Worm (Caenorhabditis elegans): ENCODE measurements around the gene col-129.

DNA sequence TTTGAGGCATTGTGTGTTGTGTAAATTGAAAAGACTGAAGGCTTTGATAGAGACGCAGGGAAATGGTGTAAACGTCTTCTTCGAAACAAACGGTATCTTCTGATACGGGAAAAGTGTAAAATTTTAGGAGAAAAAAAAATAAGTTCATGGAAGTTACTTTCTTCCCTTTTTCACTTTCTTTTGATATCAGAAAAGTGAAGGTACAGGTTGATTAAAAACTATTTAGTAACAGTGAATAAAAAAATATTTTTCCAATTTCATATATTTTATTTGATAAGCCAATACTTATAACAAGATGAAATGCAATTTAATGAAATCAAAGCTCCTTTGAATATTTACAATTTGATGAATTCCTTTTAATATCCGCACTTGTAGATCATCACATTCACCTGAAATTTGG lies at the start of gene col-129:
- TF ChIP-seq jun-1 (tag; optimal IDR thresholded peaks at IDR 0.05) (no peak), aly-2 (tag; optimal IDR thresholded peaks at IDR 0.05) (no peak), nhr-25 (tag; optimal IDR thresholded peaks at IDR 0.05) (no peak), mml-1 (tag; optimal IDR thresholded peaks at IDR 0.05) (no peak), egl-27 (tag; optimal IDR thresholded peaks at IDR 0.05) (no peak), skn-1 (tag; optimal IDR thresholded peaks at IDR 0.05) (no peak)

Measured in whole organism, L3 larva.